Fruit fly (Drosophila melanogaster) S2 (cell line): Measurements from ENCODE around the gene CG7523.

Experiments used
- CG8478 ChIP-seq: fragments of >200 bp; optimal IDR thresholded peaks from 2 replicates; lab custom pipeline; 2018
- CTCF ChIP-seq, 2 experiments: fragments of >200 bp; optimal IDR thresholded peaks; 2 replicates each; lab custom pipeline; 2018

DNA sequence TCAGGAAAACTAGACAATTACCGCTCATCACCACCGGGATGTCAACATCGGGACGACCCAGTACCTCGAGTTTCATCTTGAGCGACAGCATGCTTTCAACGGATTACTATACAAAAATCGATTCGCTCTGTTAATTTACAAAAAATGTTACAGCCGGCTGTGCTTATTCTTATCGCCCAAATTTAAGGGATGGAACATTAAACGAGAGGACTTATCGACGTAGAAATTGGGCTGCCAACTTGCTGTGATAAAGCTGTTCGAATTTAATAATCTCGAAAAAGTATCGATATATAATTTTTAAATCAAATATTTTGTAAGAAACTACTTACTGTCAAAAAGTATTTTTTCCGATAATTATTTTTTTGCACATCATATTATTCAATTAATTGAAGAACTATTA, 16.2 kb upstream of the CG7523 start, which contains the start of gene CG31249:
- no peak for TF ChIP-seq CG8478 (lab: Kevin White, UChicago)
- no peak for TF ChIP-seq CTCF (optimal IDR thresholded peaks at IDR 0.05; lab: Kevin White, UChicago)
